Fruit fly (Drosophila melanogaster): ENCODE data around the gene CG42449.

- TF ChIP-seq usp (GFP tag; optimal IDR thresholded peaks at IDR 0.05) (no peak), lola (GFP tag; optimal IDR thresholded peaks at IDR 0.05) (no peak), Rel (GFP tag; optimal IDR thresholded peaks at IDR 0.05) (no peak), Rel (tag; optimal IDR thresholded peaks at IDR 0.05) (peak; percentile 26), br (GFP tag; optimal IDR thresholded peaks at IDR 0.05) (peak; percentile 31), CG32264 (GFP tag; optimal IDR thresholded peaks at IDR 0.05) (no peak)
Observed at dm6 chrX:5672243-5673051, 10.6 kb upstream of the CG42449 start, which contains the start of gene RpL35.
